Worm (Caenorhabditis elegans) whole organism, L3 larva: ENCODE results near the gene F01F1.14.

Experiments used
- R02D3.7 ChIP-seq: fragments of 150-350 bp; optimal IDR thresholded peaks from 2 replicates; lab custom pipeline; 2014; ENCODE audit warnings: missing biosample characterization, missing genetic modification characterization
- ama-1 ChIP-seq: fragments of 150-350 bp; optimal IDR thresholded peaks from 2 replicates; lab custom pipeline; 2018
- ceh-28 ChIP-seq: fragments of 150-350 bp; optimal IDR thresholded peaks from 2 replicates; lab custom pipeline; 2014; ENCODE audit warnings: missing biosample characterization, missing genetic modification reagents, missing genetic modification characterization
- ceh-9 ChIP-seq: sonication (generic microtip); optimal IDR thresholded peaks from 2 replicates; lab custom pipeline; 2018; ENCODE audit warnings: missing biosample characterization, missing genetic modification characterization
- egl-5 ChIP-seq: fragments of 150-350 bp; optimal IDR thresholded peaks from 2 replicates; lab custom pipeline; 2017; ENCODE audit warnings: missing biosample characterization, missing genetic modification reagents, missing genetic modification characterization, inconsistent platforms
- elt-1 ChIP-seq: fragments of 150-350 bp; optimal IDR thresholded peaks from 2 replicates; lab custom pipeline; 2014; ENCODE audit warnings: missing biosample characterization, missing genetic modification characterization
- elt-3 ChIP-seq, 3 experiments: fragments of 150-350 bp in 1 of 3; sonication (generic microtip) in 2 of 3; optimal IDR thresholded peaks; 2 replicates in 2 of 3; 4 replicates in 1 of 3; lab custom pipeline; 2014 to 2017; ENCODE audit warnings: missing biosample characterization in 3 of 3, missing genetic modification characterization in 3 of 3
- fkh-10 ChIP-seq: sonication (generic microtip); optimal IDR thresholded peaks from 2 replicates; lab custom pipeline; 2017; ENCODE audit warnings: missing biosample characterization, missing genetic modification reagents, missing genetic modification characterization
- fos-1 ChIP-seq: fragments of 150-350 bp; optimal IDR thresholded peaks from 2 replicates; lab custom pipeline; 2014; ENCODE audit warnings: missing biosample characterization, missing genetic modification characterization
- hmg-11 ChIP-seq: sonication (generic microtip); optimal IDR thresholded peaks from 2 replicates; lab custom pipeline; 2016; ENCODE audit warnings: missing genetic modification characterization, missing compliant biosample characterization
- jun-1 ChIP-seq: fragments of 150-350 bp; optimal IDR thresholded peaks from 2 replicates; lab custom pipeline; 2014; ENCODE audit warnings: missing biosample characterization, missing genetic modification reagents, missing genetic modification characterization
- lin-39 ChIP-seq: fragments of 150-350 bp; optimal IDR thresholded peaks from 2 replicates; lab custom pipeline; 2018; ENCODE audit warnings: missing biosample characterization, missing genetic modification reagents, missing genetic modification characterization
- lsy-12 ChIP-seq: sonication (generic microtip); optimal IDR thresholded peaks from 2 replicates; lab custom pipeline; 2016; ENCODE audit warnings: mild to moderate bottlenecking, missing genetic modification characterization, missing compliant biosample characterization
- mdl-1 ChIP-seq: fragments of 150-350 bp; optimal IDR thresholded peaks from 2 replicates; lab custom pipeline; 2014; ENCODE audit warnings: missing biosample characterization, missing genetic modification characterization
- mml-1 ChIP-seq: fragments of 150-350 bp; sonication (generic microtip); optimal IDR thresholded peaks from 3 replicates; lab custom pipeline; 2014; ENCODE audit warnings: missing biosample characterization, missing genetic modification characterization
- nfya-1 ChIP-seq: sonication (generic microtip); optimal IDR thresholded peaks from 2 replicates; lab custom pipeline; 2017; ENCODE audit warnings: missing genetic modification characterization, mild to moderate bottlenecking, missing compliant biosample characterization, antibody characterized with exemption, moderate library complexity; ENCODE audit not compliant: insufficient read depth
- nhr-11 ChIP-seq: fragments of 150-350 bp; optimal IDR thresholded peaks from 2 replicates; lab custom pipeline; 2014; ENCODE audit warnings: missing biosample characterization, missing genetic modification characterization
- nhr-12 ChIP-seq: fragments of 150-350 bp; optimal IDR thresholded peaks from 2 replicates; lab custom pipeline; 2014; ENCODE audit warnings: missing biosample characterization, missing genetic modification characterization
- nhr-23 ChIP-seq: fragments of 150-350 bp; optimal IDR thresholded peaks from 2 replicates; lab custom pipeline; 2014; ENCODE audit warnings: missing biosample characterization, missing genetic modification reagents, missing genetic modification characterization
- nhr-237 ChIP-seq: fragments of 150-350 bp; optimal IDR thresholded peaks from 2 replicates; lab custom pipeline; 2014; ENCODE audit warnings: missing biosample characterization, missing genetic modification characterization
- nhr-25 ChIP-seq: sonication (generic microtip); optimal IDR thresholded peaks from 2 replicates; lab custom pipeline; 2017; ENCODE audit warnings: missing biosample characterization, missing genetic modification characterization
- nhr-28 ChIP-seq: fragments of 150-350 bp; optimal IDR thresholded peaks from 2 replicates; lab custom pipeline; 2014; ENCODE audit warnings: missing biosample characterization, missing genetic modification characterization
- nhr-43 ChIP-seq: sonication (generic microtip); optimal IDR thresholded peaks from 2 replicates; lab custom pipeline; 2016; ENCODE audit warnings: mild to moderate bottlenecking, missing genetic modification characterization, missing compliant biosample characterization; ENCODE audit not compliant: poor library complexity, severe bottlenecking
- nhr-77 ChIP-seq: fragments of 150-350 bp; optimal IDR thresholded peaks from 2 replicates; lab custom pipeline; 2014; ENCODE audit warnings: missing biosample characterization, missing genetic modification characterization
- pha-4 ChIP-seq: fragments of 150-350 bp; optimal IDR thresholded peaks from 2 replicates; lab custom pipeline; 2014; ENCODE audit warnings: missing biosample characterization, missing genetic modification reagents, missing genetic modification characterization
- sea-2 ChIP-seq: fragments of 150-350 bp; sonication (generic microtip); optimal IDR thresholded peaks from 4 replicates; lab custom pipeline; 2014; ENCODE audit warnings: missing biosample characterization, missing genetic modification reagents, missing genetic modification characterization
- skn-1 ChIP-seq: fragments of 150-350 bp; optimal IDR thresholded peaks from 2 replicates; lab custom pipeline; 2014; ENCODE audit warnings: missing biosample characterization, missing genetic modification characterization
- snpc-4 ChIP-seq: fragments of 150-350 bp; optimal IDR thresholded peaks from 2 replicates; lab custom pipeline; 2014; ENCODE audit warnings: missing biosample characterization, missing genetic modification characterization
- unc-39 ChIP-seq: sonication (generic microtip); optimal IDR thresholded peaks from 4 replicates; lab custom pipeline; 2017; ENCODE audit warnings: missing biosample characterization, missing genetic modification characterization
- ztf-11 ChIP-seq: fragments of 150-350 bp; optimal IDR thresholded peaks from 2 replicates; lab custom pipeline; 2014; ENCODE audit warnings: missing biosample characterization, missing genetic modification characterization
- ztf-4 ChIP-seq: fragments of 150-350 bp; optimal IDR thresholded peaks from 2 replicates; lab custom pipeline; 2014; ENCODE audit warnings: missing biosample characterization, missing genetic modification characterization

Gene F01F1.14

ce11 chrIII:5845483-5845882, 37.2 kb downstream of the F01F1.14 start (continued):
- TF ChIP-seq nhr-77 (tag; lab: Kevin White, UChicago), result no peak
- no peak for TF ChIP-seq nhr-43
- no peak for TF ChIP-seq mml-1 (tag; lab: Kevin White, UChicago)
- no peak for TF ChIP-seq ceh-9 (tag; lab: Kevin White, UChicago)
- TF ChIP-seq elt-1 (tag; lab: Kevin White, UChicago), result peak; percentile 15
- peak; percentile 56 for TF ChIP-seq nhr-11 (tag; lab: Kevin White, UChicago)
- peak; percentile 85 for TF ChIP-seq nfya-1 (tag; lab: Kevin White, UChicago)

- TF ChIP-seq pha-4 (tag; lab: Kevin White, UChicago), result peak; percentile 71
- no peak for TF ChIP-seq lsy-12 (tag; lab: Kevin White, UChicago)
- no peak for TF ChIP-seq ceh-28 (tag; lab: Kevin White, UChicago)
- peak; percentile 21 for TF ChIP-seq lin-39 (tag; lab: Kevin White, UChicago)
- TF ChIP-seq snpc-4 (tag; lab: Kevin White, UChicago), result no peak
- TF ChIP-seq ceh-9 (tag; lab: Kevin White, UChicago), result no peak
Observed at ce11 chrIII:5843662-5844061, 39.1 kb downstream of the F01F1.14 start.

- TF ChIP-seq ztf-11 (tag; lab: Kevin White, UChicago), result no peak
- no peak for TF ChIP-seq sea-2 (GFP tag; lab: Kevin White, UChicago)
- TF ChIP-seq egl-5 (tag; lab: Kevin White, UChicago), result no peak
- TF ChIP-seq nhr-28 (tag; lab: Kevin White, UChicago), result no peak
- TF ChIP-seq mdl-1 (tag; lab: Kevin White, UChicago), result no peak
- TF ChIP-seq nfya-1 (tag; lab: Kevin White, UChicago), result peak; percentile 23
- no peak for TF ChIP-seq lsy-12 (tag; lab: Kevin White, UChicago)
- peak; percentile 60 for TF ChIP-seq pha-4 (tag; lab: Kevin White, UChicago)
- peak; percentile 7 for TF ChIP-seq hmg-11
Observed at ce11 chrIII:5842920-5843319, 39.8 kb downstream of the F01F1.14 start.

ce11 chrIII:5841676-5842075, 41.0 kb downstream of the F01F1.14 start:
- TF ChIP-seq fkh-10 (GFP tag; lab: Kevin White, UChicago) (no peak), mdl-1 (tag; lab: Kevin White, UChicago) (peak; percentile 8), skn-1 (no peak), nfya-1 (tag; lab: Kevin White, UChicago) (peak; percentile 17), egl-5 (tag; lab: Kevin White, UChicago) (peak; percentile 20), hmg-11 (peak; percentile 3), R02D3.7 (tag; lab: Kevin White, UChicago) (no peak), nhr-237 (no peak), jun-1 (tag; lab: Kevin White, UChicago) (peak; percentile 23), nhr-23 (tag; lab: Kevin White, UChicago) (peak; percentile 56), pha-4 (tag; lab: Kevin White, UChicago) (peak; percentile 53), nhr-25 (tag; lab: Kevin White, UChicago) (peak; percentile 74)

- no peak for TF ChIP-seq fos-1
- no peak for TF ChIP-seq egl-5 (tag; lab: Kevin White, UChicago)
- TF ChIP-seq nhr-12 (tag; lab: Kevin White, UChicago), result no peak
- TF ChIP-seq sea-2 (GFP tag; lab: Kevin White, UChicago), result no peak
- no peak for TF ChIP-seq mdl-1 (tag; lab: Kevin White, UChicago)
- TF ChIP-seq nhr-11 (tag; lab: Kevin White, UChicago), result no peak
- TF ChIP-seq fkh-10 (GFP tag; lab: Kevin White, UChicago), result no peak
- peak; percentile 50 for TF ChIP-seq ama-1 (lab: Kevin White, UChicago)
- no peak for TF ChIP-seq elt-3 (tag; optimal IDR thresholded peaks at IDR 0.05; lab: Kevin White, UChicago)
- no peak for TF ChIP-seq nfya-1 (tag; lab: Kevin White, UChicago)
- no peak for TF ChIP-seq nhr-43
- no peak for TF ChIP-seq ztf-4 (tag; lab: Kevin White, UChicago)
- no peak for TF ChIP-seq unc-39 (tag; lab: Kevin White, UChicago)
- TF ChIP-seq nhr-25 (tag; lab: Kevin White, UChicago), result no peak
- TF ChIP-seq elt-1 (tag; lab: Kevin White, UChicago), result peak; percentile 62
- TF ChIP-seq, all 47 proteins: peak for 2
Observed at ce11 chrIII:5840815-5841573, 41.7 kb downstream of the F01F1.14 start.
